Worm (Caenorhabditis elegans): Measurements from ENCODE around the gene tag-329.

tag-329 gene

DNA sequence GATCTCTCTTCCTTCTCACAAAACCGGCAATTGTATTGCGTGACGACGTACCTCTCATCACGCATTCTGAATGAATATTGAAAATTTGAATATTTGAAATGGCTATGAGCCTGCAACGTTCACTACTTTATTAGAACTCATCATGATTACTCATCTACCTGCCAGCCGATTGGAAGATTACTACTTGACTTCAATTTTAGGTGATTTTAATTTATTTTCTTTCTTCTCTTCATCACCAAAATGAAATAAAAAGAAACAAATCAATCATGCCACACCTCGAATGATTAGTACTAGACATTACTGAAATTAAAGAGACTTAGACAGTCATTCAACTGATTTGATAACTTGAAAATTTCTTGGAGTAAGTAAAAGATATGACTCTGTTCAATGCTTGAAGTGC, 49.5 kb downstream of the tag-329 start:
- no peak for TF ChIP-seq pat-9 (tag; optimal IDR thresholded peaks at IDR 0.05)
- no peak for TF ChIP-seq ceh-9 (tag; optimal IDR thresholded peaks at IDR 0.05)
- no peak for TF ChIP-seq unc-3 (GFP tag; conservative IDR thresholded peaks at IDR 0.05)
- TF ChIP-seq unc-3 (tag; optimal IDR thresholded peaks at IDR 0.05): no peak
- TF ChIP-seq sdc-2 (tag; optimal IDR thresholded peaks at IDR 0.05): no peak
- no peak for TF ChIP-seq ceh-14 (tag; optimal IDR thresholded peaks at IDR 0.05)
- no peak for TF ChIP-seq syd-9 (tag; optimal IDR thresholded peaks at IDR 0.05)
- TF ChIP-seq C08G9.2 (tag; optimal IDR thresholded peaks at IDR 0.05): no peak
- TF ChIP-seq ceh-45 (GFP tag; IDR thresholded peaks at IDR 0.05): no peak
- no peak for TF ChIP-seq elt-4 (tag; optimal IDR thresholded peaks at IDR 0.05)
- no peak for TF ChIP-seq unc-86 (tag; optimal IDR thresholded peaks at IDR 0.05)
- TF ChIP-seq lim-6 (tag; optimal IDR thresholded peaks at IDR 0.05): no peak
